Worm (Caenorhabditis elegans) whole organism, mixed stage, embryonic: ENCODE measurements around the gene K07E8.7.

Source experiments
- M03D4.4 ChIP-seq: sonication (generic microtip); optimal IDR thresholded peaks from 2 replicates; lab custom pipeline; 2017; ENCODE audit warnings: mild to moderate bottlenecking, missing genetic modification characterization, missing compliant biosample characterization
- bed-3 ChIP-seq: fragments of 200-800 bp; sonication (Bioruptor generic); optimal IDR thresholded peaks from 3 replicates; lab custom pipeline; 2018; ENCODE audit warnings: mild to moderate bottlenecking, missing genetic modification characterization, moderate library complexity, missing compliant biosample characterization
- blmp-1 ChIP-seq: fragments of 150-350 bp; optimal IDR thresholded peaks from 2 replicates; lab custom pipeline; 2014; ENCODE audit warnings: missing biosample characterization, missing genetic modification characterization
- ceh-39 ChIP-seq: fragments of 150-350 bp; optimal IDR thresholded peaks from 2 replicates; lab custom pipeline; 2014; ENCODE audit warnings: missing biosample characterization, missing genetic modification characterization
- ceh-43 ChIP-seq: fragments of 200-800 bp; sonication (Bioruptor generic); optimal IDR thresholded peaks from 2 replicates; lab custom pipeline; 2018; ENCODE audit warnings: mild to moderate bottlenecking, missing genetic modification characterization, moderate library complexity, missing compliant biosample characterization
- ceh-83 ChIP-seq: fragments of 200-800 bp; sonication (Bioruptor generic); optimal IDR thresholded peaks from 2 replicates; lab custom pipeline; 2018; ENCODE audit warnings: mild to moderate bottlenecking, missing genetic modification characterization, missing compliant biosample characterization
- ces-1 ChIP-seq: fragments of 150-350 bp; optimal IDR thresholded peaks from 2 replicates; lab custom pipeline; 2014; ENCODE audit warnings: missing biosample characterization, missing genetic modification reagents, missing genetic modification characterization
- cnd-1 ChIP-seq: fragments of 200-800 bp; sonication (Bioruptor generic); optimal IDR thresholded peaks from 2 replicates; lab custom pipeline; 2018; ENCODE audit warnings: mild to moderate bottlenecking, missing genetic modification characterization, missing compliant biosample characterization
- drap-1 ChIP-seq: fragments of 200-800 bp; sonication (Bioruptor generic); optimal IDR thresholded peaks from 3 replicates; lab custom pipeline; 2018; ENCODE audit warnings: mild to moderate bottlenecking, missing genetic modification characterization, missing compliant biosample characterization
- elt-1 ChIP-seq: sonication (generic microtip); optimal IDR thresholded peaks from 2 replicates; lab custom pipeline; 2017; ENCODE audit warnings: missing genetic modification characterization, mild to moderate bottlenecking, missing compliant biosample characterization, antibody characterized with exemption, moderate library complexity, borderline replicate concordance; ENCODE audit not compliant: insufficient read depth
- elt-3 ChIP-seq: fragments of 150-350 bp; optimal IDR thresholded peaks from 2 replicates; lab custom pipeline; 2014; ENCODE audit warnings: missing biosample characterization, missing genetic modification characterization
- flh-1 ChIP-seq: fragments of 200-800 bp; sonication (Bioruptor generic); optimal IDR thresholded peaks from 2 replicates; lab custom pipeline; 2018; ENCODE audit warnings: mild to moderate bottlenecking, missing genetic modification characterization, moderate library complexity, missing compliant biosample characterization
- ham-2 ChIP-seq: fragments of 200-800 bp; sonication (Bioruptor generic); optimal IDR thresholded peaks from 2 replicates; lab custom pipeline; 2018; ENCODE audit warnings: mild to moderate bottlenecking, missing genetic modification characterization, missing compliant biosample characterization
- hlh-1 ChIP-seq: fragments of 150-350 bp; optimal IDR thresholded peaks from 2 replicates; lab custom pipeline; 2014; ENCODE audit warnings: missing biosample characterization, missing genetic modification reagents, missing genetic modification characterization
- lin-13 ChIP-seq: fragments of 150-350 bp; optimal IDR thresholded peaks from 2 replicates; lab custom pipeline; 2014; ENCODE audit warnings: missing biosample characterization, missing genetic modification characterization
- lin-32 ChIP-seq: fragments of 200-800 bp; sonication (Bioruptor generic); optimal IDR thresholded peaks from 2 replicates; lab custom pipeline; 2018; ENCODE audit warnings: mild to moderate bottlenecking, missing genetic modification characterization, missing compliant biosample characterization
- lsy-2 ChIP-seq: fragments of 150-350 bp; optimal IDR thresholded peaks from 2 replicates; lab custom pipeline; 2014; ENCODE audit warnings: missing biosample characterization, missing genetic modification characterization
- mab-5 ChIP-seq: fragments of 150-350 bp; optimal IDR thresholded peaks from 2 replicates; lab custom pipeline; 2014; ENCODE audit warnings: missing biosample characterization, missing genetic modification characterization
- mep-1 ChIP-seq: fragments of 150-350 bp; optimal IDR thresholded peaks from 2 replicates; lab custom pipeline; 2017; ENCODE audit warnings: missing biosample characterization, missing genetic modification reagents, missing genetic modification characterization, inconsistent platforms
- mls-2 ChIP-seq: sonication (generic microtip); optimal IDR thresholded peaks from 2 replicates; lab custom pipeline; 2016; ENCODE audit warnings: mild to moderate bottlenecking, missing genetic modification characterization, moderate library complexity, missing compliant biosample characterization
- nhr-12 ChIP-seq: fragments of 150-350 bp; optimal IDR thresholded peaks from 2 replicates; lab custom pipeline; 2014; ENCODE audit warnings: missing biosample characterization, missing genetic modification characterization
- nhr-2 ChIP-seq: fragments of 150-350 bp; optimal IDR thresholded peaks from 2 replicates; lab custom pipeline; 2014; ENCODE audit warnings: missing biosample characterization, missing genetic modification characterization
- nhr-237 ChIP-seq: fragments of 150-350 bp; optimal IDR thresholded peaks from 2 replicates; lab custom pipeline; 2014; ENCODE audit warnings: missing biosample characterization, missing genetic modification characterization
- nhr-28 ChIP-seq: fragments of 150-350 bp; optimal IDR thresholded peaks from 2 replicates; lab custom pipeline; 2014; ENCODE audit warnings: missing biosample characterization, missing genetic modification characterization
- nhr-76 ChIP-seq: sonication (generic microtip); optimal IDR thresholded peaks from 2 replicates; lab custom pipeline; 2017; ENCODE audit warnings: missing biosample characterization, missing genetic modification characterization
- pha-4 ChIP-seq: fragments of 150-350 bp; optimal IDR thresholded peaks from 2 replicates; lab custom pipeline; 2018; ENCODE audit warnings: missing biosample characterization, missing genetic modification reagents, missing genetic modification characterization
- sem-2 ChIP-seq: fragments of 200-800 bp; sonication (Bioruptor generic); optimal IDR thresholded peaks from 2 replicates; lab custom pipeline; 2018; ENCODE audit warnings: mild to moderate bottlenecking, missing genetic modification characterization, missing compliant biosample characterization
- snpc-4 ChIP-seq: fragments of 150-350 bp; optimal IDR thresholded peaks from 2 replicates; lab custom pipeline; 2014; ENCODE audit warnings: missing biosample characterization, missing genetic modification characterization
- sptf-1 ChIP-seq: sonication (generic microtip); optimal IDR thresholded peaks from 2 replicates; lab custom pipeline; 2017; ENCODE audit warnings: mild to moderate bottlenecking, missing genetic modification characterization, moderate library complexity, missing compliant biosample characterization
- tbx-8 ChIP-seq: fragments of 200-800 bp; sonication (Bioruptor generic); optimal IDR thresholded peaks from 2 replicates; lab custom pipeline; 2018; ENCODE audit warnings: mild to moderate bottlenecking, missing genetic modification characterization, moderate library complexity, missing compliant biosample characterization
- unc-120 ChIP-seq: sonication (generic microtip); optimal IDR thresholded peaks from 2 replicates; lab custom pipeline; 2017; ENCODE audit warnings: missing genetic modification characterization, missing compliant biosample characterization; ENCODE audit not compliant: poor library complexity, severe bottlenecking
- unc-39 ChIP-seq: fragments of 150-350 bp; optimal IDR thresholded peaks from 2 replicates; lab custom pipeline; 2014; ENCODE audit warnings: missing biosample characterization, missing genetic modification characterization
- unc-62 ChIP-seq: fragments of 150-350 bp; optimal IDR thresholded peaks from 2 replicates; lab custom pipeline; 2014; ENCODE audit warnings: missing biosample characterization, missing genetic modification reagents, missing genetic modification characterization
- zip-8 ChIP-seq: fragments of 150-350 bp; optimal IDR thresholded peaks from 2 replicates; lab custom pipeline; 2014; ENCODE audit warnings: missing biosample characterization, missing genetic modification characterization
- ztf-11 ChIP-seq: fragments of 150-350 bp; optimal IDR thresholded peaks from 2 replicates; lab custom pipeline; 2014; ENCODE audit warnings: missing biosample characterization, missing genetic modification characterization

Gene K07E8.7

DNA sequence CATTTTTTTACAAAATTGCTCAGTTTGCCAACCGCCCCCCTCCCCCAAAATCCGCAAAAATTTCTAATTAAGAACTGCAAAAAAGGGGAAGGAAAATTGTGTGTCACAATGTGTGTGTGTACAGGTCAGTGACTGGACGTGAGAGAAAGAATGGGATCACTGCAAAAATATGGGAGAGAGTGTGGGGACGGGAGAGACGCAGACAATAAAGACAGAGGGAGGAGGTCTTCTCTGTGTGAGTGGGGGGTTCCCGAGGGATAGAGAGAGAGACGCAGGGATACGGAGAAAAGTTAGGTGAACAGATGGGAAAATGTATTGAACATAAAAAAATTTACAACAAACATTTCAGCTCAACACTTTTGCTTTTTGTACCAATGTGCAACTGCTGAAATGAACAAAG is 24.2 kb downstream of the K07E8.7 start:
- TF ChIP-seq lsy-2 (tag; lab: Kevin White, UChicago) (no peak), nhr-2 (tag; lab: Kevin White, UChicago) (peak; percentile 90), mep-1 (tag; lab: Kevin White, UChicago) (peak; percentile 53), unc-62 (GFP tag; lab: Kevin White, UChicago) (peak; percentile 42), ceh-39 (peak; percentile 13), ceh-43 (no peak), lin-13 (tag; lab: Kevin White, UChicago) (peak; percentile 6)
- TF ChIP-seq, all 35 proteins: peak for 5

DNA sequence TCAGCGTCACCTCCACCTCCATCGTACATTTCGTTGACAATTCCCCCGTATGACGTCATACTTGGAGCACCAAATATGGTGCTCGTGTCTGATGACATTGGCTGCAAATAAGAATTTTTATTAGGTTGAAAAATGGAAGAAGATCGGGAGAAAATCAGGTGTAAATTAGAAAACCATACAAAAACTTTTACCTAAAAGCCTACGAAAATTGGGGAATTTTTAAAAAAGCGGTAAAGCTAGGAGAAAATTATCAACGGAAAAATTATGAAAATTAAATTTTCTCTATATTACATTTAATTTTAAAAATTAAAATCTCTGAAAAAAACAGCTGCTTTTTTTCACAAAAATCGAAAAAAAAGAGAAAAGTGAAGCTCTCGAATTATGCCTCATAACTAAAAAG is 25.7 kb downstream of the K07E8.7 start, which contains the start of gene T04B8.5:
TSS of gene T04B8.5 (minus strand) at position 101 of the 400 bp plus-strand sequence.
- TF ChIP-seq zip-8 (tag; lab: Kevin White, UChicago) (peak; percentile 86), mab-5 (tag; lab: Kevin White, UChicago) (no peak), ham-2 (GFP tag; lab: Kevin White, UChicago) (no peak), tbx-8 (GFP tag; lab: Kevin White, UChicago) (no peak)
- TF ChIP-seq, all 35 proteins: peak for 1

DNA sequence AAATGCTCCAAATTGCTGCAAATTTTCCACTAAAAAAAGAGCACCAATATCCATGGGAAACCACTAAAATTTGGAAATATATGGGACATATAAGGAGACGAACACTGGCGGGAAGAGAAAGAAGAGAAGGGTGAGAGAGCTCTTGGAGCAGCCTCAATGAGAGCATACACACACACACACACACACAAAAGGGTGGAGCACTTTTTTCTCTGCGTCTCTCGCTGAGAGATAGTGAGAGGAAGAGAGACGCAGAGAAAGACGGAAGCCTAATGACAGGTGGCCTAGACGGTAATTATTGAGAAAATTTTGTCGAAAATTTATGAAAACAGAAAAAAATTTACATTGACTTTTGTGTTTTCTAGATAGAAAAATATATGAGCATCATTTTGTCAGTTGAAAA is 27.7 kb downstream of the K07E8.7 start:
- TF ChIP-seq sem-2 (GFP tag; lab: Kevin White, UChicago) (no peak), mls-2 (no peak), nhr-12 (tag; lab: Kevin White, UChicago) (no peak), lin-13 (tag; lab: Kevin White, UChicago) (no peak), ceh-43 (no peak), snpc-4 (tag; lab: Kevin White, UChicago) (no peak), hlh-1 (tag; lab: Kevin White, UChicago) (peak; percentile 39), blmp-1 (no peak), unc-62 (GFP tag; lab: Kevin White, UChicago) (peak; percentile 17), lin-32 (GFP tag; lab: Kevin White, UChicago) (peak; percentile 81), nhr-76 (tag; lab: Kevin White, UChicago) (no peak), ceh-39 (no peak), nhr-28 (tag; lab: Kevin White, UChicago) (no peak), ceh-83 (GFP tag; lab: Kevin White, UChicago) (no peak), elt-1 (tag; lab: Kevin White, UChicago) (no peak), nhr-237 (tag; lab: Kevin White, UChicago) (no peak), M03D4.4 (no peak), elt-3 (tag; lab: Kevin White, UChicago) (no peak), drap-1 (GFP tag; lab: Kevin White, UChicago) (no peak), tbx-8 (GFP tag; lab: Kevin White, UChicago) (no peak), bed-3 (GFP tag; lab: Kevin White, UChicago) (no peak), pha-4 (tag; lab: Kevin White, UChicago) (peak; percentile 39), mep-1 (tag; lab: Kevin White, UChicago) (peak; percentile 66), unc-39 (no peak), flh-1 (GFP tag; lab: Kevin White, UChicago) (no peak), ztf-11 (tag; lab: Kevin White, UChicago) (no peak), ces-1 (GFP tag; lab: Kevin White, UChicago) (peak; percentile 61), ham-2 (GFP tag; lab: Kevin White, UChicago) (no peak), sptf-1 (peak; percentile 10), zip-8 (tag; lab: Kevin White, UChicago) (no peak), cnd-1 (tag; lab: Kevin White, UChicago) (no peak), lsy-2 (tag; lab: Kevin White, UChicago) (no peak), mab-5 (tag; lab: Kevin White, UChicago) (no peak), nhr-2 (tag; lab: Kevin White, UChicago) (no peak), unc-120 (tag; lab: Kevin White, UChicago) (peak; percentile 83)

DNA sequence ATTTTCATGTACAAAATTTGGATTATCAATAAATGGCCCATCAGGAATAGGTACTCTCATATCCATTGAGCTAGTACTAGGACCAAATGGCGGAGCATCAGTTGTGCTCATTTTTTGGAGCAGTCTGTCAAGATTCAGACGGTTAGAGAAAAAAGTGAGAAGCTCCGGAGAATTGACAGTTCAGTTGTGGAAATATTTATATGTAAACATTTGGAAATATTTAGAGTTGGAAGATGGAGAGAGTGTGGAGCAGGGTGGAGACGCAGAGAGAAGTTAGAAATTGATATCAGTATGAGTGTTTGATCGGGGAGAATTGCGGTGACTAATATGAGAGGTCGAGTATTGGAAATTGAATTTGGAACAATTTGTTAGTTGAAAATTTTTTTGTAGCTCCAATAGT is 29.0 kb downstream of the K07E8.7 start:
- TF ChIP-seq ceh-43 (no peak), mep-1 (tag; lab: Kevin White, UChicago) (no peak), mab-5 (tag; lab: Kevin White, UChicago) (no peak), ham-2 (GFP tag; lab: Kevin White, UChicago) (no peak), unc-39 (no peak), ceh-39 (no peak), nhr-76 (tag; lab: Kevin White, UChicago) (no peak), snpc-4 (tag; lab: Kevin White, UChicago) (no peak)
